Worm (Caenorhabditis elegans): ENCODE measurements around the gene F13A2.3.

F13A2.3 gene

DNA sequence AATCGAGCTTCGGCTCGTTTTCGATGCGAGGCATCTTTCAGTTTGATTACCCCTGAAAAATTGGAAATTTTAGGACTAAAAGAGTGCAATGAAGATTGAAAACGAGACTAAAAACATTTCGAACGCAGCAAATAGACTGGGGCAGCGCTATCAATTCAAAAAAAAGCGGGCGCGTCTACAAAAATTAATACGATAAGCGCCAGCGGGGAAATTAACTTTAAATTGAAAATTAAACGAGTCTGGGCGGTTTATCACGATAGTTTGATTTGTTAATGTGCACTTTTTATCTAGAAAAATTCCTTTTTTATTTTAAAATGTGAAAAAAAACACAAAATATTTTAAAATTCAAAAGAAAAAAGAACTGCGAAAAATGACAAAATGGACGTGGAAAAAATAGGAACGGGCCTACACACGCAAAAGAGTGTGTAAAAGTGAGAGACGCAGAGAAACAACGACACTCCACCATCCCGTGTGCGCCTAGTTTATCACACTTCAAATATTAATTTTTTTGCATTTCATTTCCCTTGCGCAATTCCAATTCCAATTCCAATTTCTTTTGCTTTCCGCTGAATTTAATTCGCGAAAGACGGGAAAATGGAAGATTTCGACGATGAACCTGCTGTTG lies 24.7 kb downstream of the F13A2.3 start, which contains the start of the genes gmpr-1 and fipp-1 (continued):
- TF ChIP-seq ces-1 (GFP tag; optimal IDR thresholded peaks at IDR 0.05) (no peak), hlh-17 (GFP tag; optimal IDR thresholded peaks at IDR 0.05; ENCODE audit: borderline replicate concordance) (no peak), xbp-1 (tag; optimal IDR thresholded peaks at IDR 0.05) (peak; percentile 73), fkh-10 (GFP tag; optimal IDR thresholded peaks at IDR 0.05) (no peak), nhr-237 (tag; optimal IDR thresholded peaks at IDR 0.05) (no peak), vab-15 (tag; optimal IDR thresholded peaks at IDR 0.05) (no peak), alr-1 (tag; optimal IDR thresholded peaks at IDR 0.05; ENCODE audit: borderline replicate concordance) (no peak), mef-2 (tag; optimal IDR thresholded peaks at IDR 0.05) (no peak), lin-35 (GFP tag; optimal IDR thresholded peaks at IDR 0.05) (peak; percentile 67 to 82), tbx-2 (tag; optimal IDR thresholded peaks at IDR 0.05) (peak; percentile 71), snpc-4 (tag; optimal IDR thresholded peaks at IDR 0.05) (no peak), ets-5 (GFP tag; IDR thresholded peaks at IDR 0.05) (no peak), C04F5.9 (tag; optimal IDR thresholded peaks at IDR 0.05) (no peak), lsy-2 (tag; optimal IDR thresholded peaks at IDR 0.05) (peak; percentile 75 to 78), sptf-1 (tag; optimal IDR thresholded peaks at IDR 0.05) (no peak), ceh-8 (GFP tag; optimal IDR thresholded peaks at IDR 0.05) (peak; percentile 38), ztf-11 (tag; optimal IDR thresholded peaks at IDR 0.05) (no peak), egl-13 (tag; optimal IDR thresholded peaks at IDR 0.05) (peak; percentile 22), pqm-1 (tag; optimal IDR thresholded peaks at IDR 0.05) (no peak), dpl-1 (GFP tag; optimal IDR thresholded peaks at IDR 0.05) (peak; percentile 64 to 78 (median 73)), egl-27 (tag; optimal IDR thresholded peaks at IDR 0.05) (no peak), lir-3 (tag; optimal IDR thresholded peaks at IDR 0.05; ENCODE audit: poor library complexity) (no peak), aha-1 (tag; optimal IDR thresholded peaks at IDR 0.05) (no peak), nhr-84 (tag; optimal IDR thresholded peaks at IDR 0.05) (no peak), tlp-1 (tag; optimal IDR thresholded peaks at IDR 0.05) (no peak), aly-2 (tag; optimal IDR thresholded peaks at IDR 0.05) (no peak), blmp-1 (tag; optimal IDR thresholded peaks at IDR 0.05) (peak; percentile 33), efl-3 (GFP tag; optimal IDR thresholded peaks at IDR 0.05) (no peak), zag-1 (tag; optimal IDR thresholded peaks at IDR 0.05) (no peak), ceh-82 (tag; optimal IDR thresholded peaks at IDR 0.05) (peak; percentile 33 to 71 (median 45)), jun-1 (tag; optimal IDR thresholded peaks at IDR 0.05) (peak; percentile 33), grh-1 (GFP tag; IDR thresholded peaks at IDR 0.05) (peak; percentile 67), nhr-47 (tag; optimal IDR thresholded peaks at IDR 0.05) (peak; percentile 80), ama-1 (optimal IDR thresholded peaks at IDR 0.05) (no peak), unc-86 (tag; optimal IDR thresholded peaks at IDR 0.05) (peak; percentile 67), unc-98 (GFP tag; IDR thresholded peaks at IDR 0.05) (no peak)

DNA sequence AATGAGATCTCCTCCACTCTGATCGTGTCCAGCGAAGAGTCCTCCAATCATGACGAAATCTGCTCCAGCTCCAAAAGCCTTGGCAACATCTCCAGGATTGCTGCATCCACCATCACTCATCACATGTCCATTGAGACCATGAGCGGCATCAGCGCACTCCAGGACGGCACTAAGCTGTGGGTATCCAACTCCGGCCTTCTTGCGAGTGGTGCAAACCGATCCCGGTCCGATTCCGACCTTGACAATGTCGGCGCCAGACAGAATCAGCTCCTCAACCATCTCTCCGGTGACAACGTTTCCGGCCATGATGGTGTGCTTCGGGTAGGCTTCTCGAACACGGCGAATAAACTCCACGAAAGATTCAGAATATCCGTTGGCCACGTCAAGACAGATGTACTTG lies 25.6 kb downstream of the F13A2.3 start:
- TF ChIP-seq aly-2 (tag; optimal IDR thresholded peaks at IDR 0.05) (no peak), alr-1 (tag; optimal IDR thresholded peaks at IDR 0.05; ENCODE audit: borderline replicate concordance) (peak; percentile 81)

DNA sequence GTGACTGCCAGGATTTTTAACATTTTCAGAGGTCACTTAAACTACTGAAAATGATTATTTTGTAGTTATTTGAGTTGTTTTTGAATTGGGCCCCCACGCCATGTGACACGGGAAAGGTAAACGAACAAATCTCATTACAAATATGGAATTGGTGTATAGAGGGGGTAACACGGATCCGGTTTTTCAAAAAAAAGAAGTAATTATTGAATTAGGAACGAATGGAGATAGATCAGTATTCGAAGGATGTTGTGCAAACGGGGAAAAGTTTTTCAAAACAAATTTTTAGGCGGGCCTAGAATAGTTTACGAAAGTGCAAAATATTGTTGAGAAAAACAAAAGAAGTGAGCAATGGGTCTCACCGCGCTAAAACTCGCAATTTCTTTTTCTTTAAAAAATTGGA lies 29.7 kb downstream of the F13A2.3 start, which contains the start of gene F32D1.11:
TSS of gene F32D1.11 (minus strand) at position 101 of the 400 bp plus-strand sequence.
- TF ChIP-seq lin-13 (GFP tag; optimal IDR thresholded peaks at IDR 0.05), result no peak
- no peak for TF ChIP-seq efl-1 (optimal IDR thresholded peaks at IDR 0.05)
- TF ChIP-seq efl-1 (GFP tag; optimal IDR thresholded peaks at IDR 0.05 in 1 of 2), result peak in 1 of 2 experiments; percentile 26

Data from whole organism, L1 larva.